Worm (Caenorhabditis elegans): Measurements from ENCODE around the gene F42C5.9.

DNA sequence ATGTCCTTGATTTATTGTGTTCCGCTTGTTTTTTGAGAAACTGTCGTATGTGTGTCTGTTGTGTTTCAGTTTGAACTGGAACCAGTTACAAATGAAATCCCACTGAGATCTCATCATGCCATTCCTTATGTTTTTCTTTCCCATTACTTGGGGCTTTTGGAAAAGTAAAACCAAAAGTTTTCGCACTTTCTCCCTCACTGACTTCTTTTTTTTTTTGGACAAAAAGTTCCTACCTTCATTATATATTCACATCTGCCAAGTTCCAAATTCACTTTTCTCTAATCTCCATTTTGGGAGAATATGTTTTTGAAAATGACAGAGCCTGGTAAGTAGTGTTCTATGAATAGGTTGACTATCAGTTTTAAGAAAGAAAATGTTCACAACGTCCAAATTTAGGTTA, 40.2 kb downstream of the F42C5.9 start, which contains the start of gene C06E4.2:
- TF ChIP-seq klf-2 (GFP tag; conservative IDR thresholded peaks at IDR 0.05) (no peak), ztf-23 (GFP tag; IDR thresholded peaks at IDR 0.05) (no peak), flt-1 (GFP tag; IDR thresholded peaks at IDR 0.05) (no peak), med-1 (GFP tag; optimal IDR thresholded peaks at IDR 0.05; ENCODE audit: insufficient read depth) (no peak), ztf-29 (GFP tag; IDR thresholded peaks at IDR 0.05) (no peak), T22C8.4 (GFP tag; IDR thresholded peaks at IDR 0.05) (no peak), tab-1 (GFP tag; IDR thresholded peaks at IDR 0.05) (no peak)

Data from whole organism, midembryonic.